Worm (Caenorhabditis elegans): Measurements from ENCODE around the gene gly-13.
A peak's percentile ranks its signal among the peaks of the same experiment; 100 is the strongest.

The gly-13 gene

DNA sequence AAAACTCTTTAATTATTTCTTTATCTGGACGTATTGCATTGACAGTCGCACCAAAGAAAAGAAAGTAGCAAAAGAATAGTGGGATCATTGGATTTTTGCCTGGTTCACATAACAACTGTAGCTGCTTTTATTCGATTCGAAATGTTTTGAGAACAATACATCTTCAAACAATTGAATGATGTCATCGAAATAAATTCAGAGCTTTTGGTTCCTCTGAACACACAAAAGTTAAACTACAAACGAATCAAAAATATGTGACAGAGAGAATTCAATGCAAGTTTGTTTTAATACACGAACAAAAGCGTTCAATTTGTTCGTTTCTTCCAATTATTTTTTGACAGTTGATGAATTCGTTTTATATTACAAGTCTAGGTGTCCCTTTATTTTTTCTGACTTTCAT is 14.8 kb upstream of the gly-13 start, which contains the start of gene H29C22.1:
TSS of gene H29C22.1 (minus strand) at position 101 of the 400 bp plus-strand sequence.
- TF ChIP-seq eyg-1 (tag; optimal IDR thresholded peaks at IDR 0.05), result no peak
- no peak for TF ChIP-seq fkh-6 (tag; optimal IDR thresholded peaks at IDR 0.05)
- TF ChIP-seq ceh-34 (tag; optimal IDR thresholded peaks at IDR 0.05), result no peak
- TF ChIP-seq odd-2 (tag; optimal IDR thresholded peaks at IDR 0.05), result no peak
- no peak for TF ChIP-seq sox-2 (GFP tag; IDR thresholded peaks at IDR 0.05)
- no peak for TF ChIP-seq tbx-2 (tag; optimal IDR thresholded peaks at IDR 0.05)
- TF ChIP-seq npax-4 (tag; optimal IDR thresholded peaks at IDR 0.05), result no peak

DNA sequence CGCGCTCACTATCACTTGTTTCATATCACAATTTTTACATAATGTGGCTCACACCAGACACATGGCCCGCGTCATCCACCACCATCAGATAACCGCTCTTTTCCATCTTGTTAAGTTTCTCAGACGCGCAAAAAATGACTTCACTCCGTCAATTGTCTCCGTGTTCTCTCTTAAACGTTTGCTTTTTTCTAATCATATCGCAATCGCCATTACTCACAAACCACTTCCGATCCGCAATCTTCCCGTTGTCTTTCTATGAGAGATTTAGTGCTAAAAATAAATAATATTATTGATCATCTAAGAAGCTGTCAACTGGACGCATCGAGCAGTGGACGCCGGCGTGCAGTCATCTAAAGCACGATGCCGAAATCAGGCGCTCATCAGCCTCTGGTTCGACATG is 7.0 kb upstream of the gly-13 start, which contains the start of gene tmc-2:
TSS of gene tmc-2 (plus strand) at position 301 of the 400 bp plus-strand sequence.
- TF ChIP-seq gmeb-2 (tag; optimal IDR thresholded peaks at IDR 0.05), result no peak
- no peak for TF ChIP-seq nfya-1 (tag; optimal IDR thresholded peaks at IDR 0.05)
- no peak for TF ChIP-seq C38D4.7 (GFP tag; optimal IDR thresholded peaks at IDR 0.05)
- no peak for TF ChIP-seq pqm-1 (tag; optimal IDR thresholded peaks at IDR 0.05)
- TF ChIP-seq ceh-18 (tag; optimal IDR thresholded peaks at IDR 0.05), result no peak

DNA sequence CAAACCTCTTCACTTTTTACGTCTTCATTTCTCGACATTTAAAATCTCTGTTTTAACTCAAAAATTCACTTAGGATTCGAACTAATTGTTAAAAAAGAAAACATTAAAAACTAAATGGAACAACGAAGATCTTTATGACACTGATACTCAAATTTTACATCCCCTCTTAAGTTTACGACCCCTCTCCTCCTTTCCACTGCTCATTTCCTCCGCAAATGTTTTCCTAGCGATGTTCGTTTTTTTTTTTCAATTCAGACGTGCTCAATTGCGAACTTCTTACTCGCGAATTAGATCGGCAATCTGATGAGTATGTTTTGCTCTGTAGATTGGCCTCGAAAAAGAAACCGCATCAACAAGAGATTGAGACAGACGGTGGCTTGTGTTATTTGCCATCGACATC is 6.3 kb upstream of the gly-13 start:
- TF ChIP-seq ceh-45 (GFP tag; IDR thresholded peaks at IDR 0.05), result no peak
- TF ChIP-seq K09A11.1 (tag; optimal IDR thresholded peaks at IDR 0.05; ENCODE audit: insufficient read depth), result no peak
- TF ChIP-seq elt-2 (tag; optimal IDR thresholded peaks at IDR 0.05), result no peak
- TF ChIP-seq tbx-2 (tag; optimal IDR thresholded peaks at IDR 0.05), result no peak
- no peak for TF ChIP-seq C38D4.7 (GFP tag; optimal IDR thresholded peaks at IDR 0.05)
- TF ChIP-seq sox-4 (tag; optimal IDR thresholded peaks at IDR 0.05), result no peak
- no peak for TF ChIP-seq fkh-6 (tag; optimal IDR thresholded peaks at IDR 0.05)
- no peak for TF ChIP-seq gmeb-2 (tag; optimal IDR thresholded peaks at IDR 0.05)
- no peak for TF ChIP-seq nhr-11 (tag; optimal IDR thresholded peaks at IDR 0.05)

DNA sequence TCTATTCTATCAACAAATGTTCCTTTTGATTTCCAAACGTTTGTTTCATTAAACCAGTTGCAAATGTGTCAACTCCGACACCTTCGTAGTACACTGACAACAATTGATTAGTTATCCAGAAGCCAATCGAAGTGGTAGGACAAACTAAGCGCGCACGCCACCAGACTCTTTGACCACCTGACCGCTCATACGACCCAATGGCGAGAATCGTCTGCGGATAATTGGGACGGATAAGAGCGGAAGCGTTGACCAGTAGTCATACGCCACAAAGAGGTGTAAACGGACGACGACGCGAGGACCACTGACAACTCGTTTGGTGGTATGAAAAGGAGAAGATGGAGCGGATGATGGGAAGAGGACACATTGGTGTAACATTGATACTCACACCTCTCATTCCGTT is 4.0 kb upstream of the gly-13 start:
- no peak for TF ChIP-seq pros-1 (tag; optimal IDR thresholded peaks at IDR 0.05)
- TF ChIP-seq nfya-1 (tag; optimal IDR thresholded peaks at IDR 0.05), result peak; percentile 19
- no peak for TF ChIP-seq C08G9.2 (tag; optimal IDR thresholded peaks at IDR 0.05)
- TF ChIP-seq ahr-1 (tag; optimal IDR thresholded peaks at IDR 0.05), result no peak
- TF ChIP-seq K09A11.1 (tag; optimal IDR thresholded peaks at IDR 0.05; ENCODE audit: insufficient read depth), result no peak
- no peak for TF ChIP-seq hlh-13 (GFP tag; optimal IDR thresholded peaks at IDR 0.05)
- TF ChIP-seq mec-3 (tag; optimal IDR thresholded peaks at IDR 0.05; ENCODE audit: borderline replicate concordance), result no peak
- no peak for TF ChIP-seq ceh-18 (tag; optimal IDR thresholded peaks at IDR 0.05)
- no peak for TF ChIP-seq T23F11.4 (GFP tag; optimal IDR thresholded peaks at IDR 0.05)
- TF ChIP-seq fkh-6 (tag; optimal IDR thresholded peaks at IDR 0.05), result no peak
- TF ChIP-seq ceh-34 (tag; optimal IDR thresholded peaks at IDR 0.05), result no peak
- no peak for TF ChIP-seq tbx-7 (tag; optimal IDR thresholded peaks at IDR 0.05)
- TF ChIP-seq nhr-11 (tag; optimal IDR thresholded peaks at IDR 0.05), result no peak
- peak; percentile 39 for TF ChIP-seq rnt-1 (tag; optimal IDR thresholded peaks at IDR 0.05)
- TF ChIP-seq hlh-8 (tag; optimal IDR thresholded peaks at IDR 0.05), result no peak
- TF ChIP-seq sdc-2 (tag; optimal IDR thresholded peaks at IDR 0.05), result no peak
- no peak for TF ChIP-seq eyg-1 (tag; optimal IDR thresholded peaks at IDR 0.05)
- TF ChIP-seq hlh-30 (tag; optimal IDR thresholded peaks at IDR 0.05; ENCODE audit: insufficient read depth), result peak; percentile 26
- no peak for TF ChIP-seq madf-2 (tag; optimal IDR thresholded peaks at IDR 0.05)
- TF ChIP-seq tbx-2 (tag; optimal IDR thresholded peaks at IDR 0.05), result peak; percentile 17
- TF ChIP-seq pat-9 (tag; optimal IDR thresholded peaks at IDR 0.05), result peak; percentile 3
- TF ChIP-seq npax-4 (tag; optimal IDR thresholded peaks at IDR 0.05), result no peak
- TF ChIP-seq unc-55 (GFP tag; optimal IDR thresholded peaks at IDR 0.05), result peak; percentile 20
- TF ChIP-seq pag-3 (tag; optimal IDR thresholded peaks at IDR 0.05; ENCODE audit: borderline replicate concordance), result no peak
- no peak for TF ChIP-seq ceh-24 (tag; optimal IDR thresholded peaks at IDR 0.05)
- TF ChIP-seq ceh-6 (GFP tag; optimal IDR thresholded peaks at IDR 0.05), result no peak
- TF ChIP-seq ztf-16 (tag; optimal IDR thresholded peaks at IDR 0.05), result no peak
- no peak for TF ChIP-seq ceh-2 (tag; optimal IDR thresholded peaks at IDR 0.05)
- TF ChIP-seq ceh-22 (tag; optimal IDR thresholded peaks at IDR 0.05), result no peak
